Fruit fly (Drosophila melanogaster): ENCODE data around the gene dpr19.

The dpr19 gene

dm6 chr2L:10408122-10408576 lies 32.2 kb downstream of the dpr19 start, which contains the start of the genes Ip259 and RpS27A (continued):
- TF ChIP-seq PHDP (tag; optimal IDR thresholded peaks at IDR 0.05) (peak; percentile 71), Antp (GFP tag; optimal IDR thresholded peaks at IDR 0.05) (peak; percentile 61), NK7.1 (GFP tag; optimal IDR thresholded peaks at IDR 0.05) (peak; percentile 44), Sox102F (GFP tag; optimal IDR thresholded peaks at IDR 0.05) (no peak), CG4730 (GFP tag; IDR thresholded peaks at IDR 0.05) (peak; percentile 35; the same call in 1 of the 2 replicates), cwo (GFP tag; optimal IDR thresholded peaks at IDR 0.05) (no peak), Bdp1 (GFP tag; optimal IDR thresholded peaks at IDR 0.05) (no peak), CG7786 (GFP tag; optimal IDR thresholded peaks at IDR 0.05) (peak; percentile 60), CG11085 (GFP tag; IDR thresholded peaks at IDR 0.05) (peak; percentile 75), otp (GFP tag; IDR thresholded peaks at IDR 0.05) (no peak; the same call in 2 of the 3 replicates), Oli (tag; optimal IDR thresholded peaks at IDR 0.05) (no peak), sd (tag; optimal IDR thresholded peaks at IDR 0.05) (no peak), HLH3B (GFP tag; IDR thresholded peaks at IDR 0.05) (peak; percentile 73; the same call in 1 of the 2 replicates), peb (GFP tag; IDR thresholded peaks at IDR 0.05) (no peak; the same call in 1 of the 2 replicates), Rx (GFP tag; IDR thresholded peaks at IDR 0.05) (no peak; the same call in 1 of the 2 replicates), CG30403 (GFP tag; optimal IDR thresholded peaks at IDR 0.05) (peak; percentile 56), CG18262 (tag; optimal IDR thresholded peaks at IDR 0.05) (peak; percentile 54), CG9609 (GFP tag; optimal IDR thresholded peaks at IDR 0.05) (peak; percentile 62), onecut (GFP tag; IDR thresholded peaks at IDR 0.05) (peak; percentile 75), chif (GFP tag; optimal IDR thresholded peaks at IDR 0.05) (peak; percentile 53 to 75), CG13624 (GFP tag; optimal IDR thresholded peaks at IDR 0.05) (peak; percentile 82), so (GFP tag; IDR thresholded peaks at IDR 0.05) (peak; percentile 53; the same call in 1 of the 3 replicates), HmgD (GFP tag; optimal IDR thresholded peaks at IDR 0.05) (peak; percentile 35), knrl (GFP tag; IDR thresholded peaks at IDR 0.05; ENCODE audit: partially characterized antibody) (no peak; the same call in 2 of the 3 replicates), tx (GFP tag; optimal IDR thresholded peaks at IDR 0.05) (no peak), lov (optimal IDR thresholded peaks at IDR 0.05) (no peak), lov (GFP tag; IDR thresholded peaks at IDR 0.05) (peak; percentile 93), zf30C (GFP tag; optimal IDR thresholded peaks at IDR 0.05) (no peak), usp (GFP tag; optimal IDR thresholded peaks at IDR 0.05) (no peak), CG16863 (GFP tag; optimal IDR thresholded peaks at IDR 0.05) (peak; percentile 47), Dip3 (GFP tag; optimal IDR thresholded peaks at IDR 0.05) (peak; percentile 68), hb (GFP tag; IDR thresholded peaks at IDR 0.05; ENCODE audit: partially characterized antibody) (no peak), Neu2 (GFP tag; optimal IDR thresholded peaks at IDR 0.05; ENCODE audit: borderline replicate concordance) (no peak), ro (GFP tag; IDR thresholded peaks at IDR 0.05) (no peak), CG9932 (GFP tag; IDR thresholded peaks at IDR 0.05) (no peak), mam (GFP tag; optimal IDR thresholded peaks at IDR 0.05) (peak; percentile 71), insv (GFP tag; optimal IDR thresholded peaks at IDR 0.05) (peak in 1 of 2 experiments; percentile 62), CG7928 (GFP tag; optimal IDR thresholded peaks at IDR 0.05) (peak; percentile 69), ac (GFP tag; optimal IDR thresholded peaks at IDR 0.05) (peak; percentile 62), CG1024 (GFP tag; IDR thresholded peaks at IDR 0.05) (peak; percentile 98), CG4360 (GFP tag; IDR thresholded peaks at IDR 0.05) (0 out of 2 replicates have a peak, but pooled peaks have one; percentile 40), zen (tag; optimal IDR thresholded peaks at IDR 0.05) (peak; percentile 75), Dbx (GFP tag; IDR thresholded peaks at IDR 0.05) (peak; percentile 88), pita (GFP tag; optimal IDR thresholded peaks at IDR 0.05) (no peak), z (GFP tag; IDR thresholded peaks at IDR 0.05) (no peak), CG32767 (GFP tag; IDR thresholded peaks at IDR 0.05) (peak; percentile 61; the same call in 1 of the 2 replicates), Hsf (GFP tag; optimal IDR thresholded peaks at IDR 0.05) (peak; percentile 80), CG18476 (GFP tag; optimal IDR thresholded peaks at IDR 0.05) (peak; percentile 42), jumu (GFP tag; optimal IDR thresholded peaks at IDR 0.05) (no peak), Eip74EF (GFP tag; optimal IDR thresholded peaks at IDR 0.05) (peak in 1 of 2 experiments; percentile 64), ab (GFP tag; optimal IDR thresholded peaks at IDR 0.05) (no peak)
